Worm (Caenorhabditis elegans): Measurements from ENCODE around the gene F37C4.4.
A peak's percentile ranks its signal among the peaks of the same experiment; 100 is the strongest.

The F37C4.4 gene

ce11 chrIV:3821554-3821953 lies 45.6 kb upstream of the F37C4.4 start:
- TF ChIP-seq D1046.2 (GFP tag; IDR thresholded peaks at IDR 0.05) (no peak), spr-1 (tag; optimal IDR thresholded peaks at IDR 0.05) (no peak), nhr-28 (tag; optimal IDR thresholded peaks at IDR 0.05) (peak; percentile 13), egl-43 (GFP tag; IDR thresholded peaks at IDR 0.05) (no peak)

DNA sequence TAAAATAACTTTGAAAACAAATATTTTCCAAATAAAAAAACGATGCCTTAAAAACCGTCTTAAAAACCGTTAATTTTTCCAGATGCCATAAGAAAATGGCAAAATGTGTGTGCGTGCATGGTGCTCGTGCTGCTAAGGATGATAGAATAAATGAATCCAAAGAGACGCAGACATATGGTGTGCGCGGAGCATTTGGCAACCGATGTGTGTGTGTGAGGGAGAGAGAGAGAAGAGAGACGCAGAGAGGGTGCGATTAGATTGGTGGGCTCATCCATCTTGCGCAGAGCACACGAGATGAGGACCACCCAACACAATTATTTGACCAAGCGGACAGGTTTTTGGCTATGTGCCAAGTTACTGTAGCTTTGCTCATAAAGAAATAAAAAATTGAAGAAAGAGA lies 42.4 kb upstream of the F37C4.4 start:
- TF ChIP-seq set-16 (GFP tag; IDR thresholded peaks at IDR 0.05) (no peak), ceh-62 (tag; optimal IDR thresholded peaks at IDR 0.05) (no peak), fos-1 (tag; optimal IDR thresholded peaks at IDR 0.05) (no peak), unc-39 (tag; optimal IDR thresholded peaks at IDR 0.05) (no peak), ceh-82 (tag; optimal IDR thresholded peaks at IDR 0.05) (no peak), vab-7 (GFP tag; IDR thresholded peaks at IDR 0.05) (no peak), ztf-11 (tag; optimal IDR thresholded peaks at IDR 0.05) (no peak), skn-1 (tag; optimal IDR thresholded peaks at IDR 0.05) (no peak), arid-1 (GFP tag; conservative IDR thresholded peaks at IDR 0.05) (no peak), Y75B8A.6 (GFP tag; IDR thresholded peaks at IDR 0.05) (no peak), ZK546.5 (tag; optimal IDR thresholded peaks at IDR 0.05) (no peak), ceh-20 (GFP tag; IDR thresholded peaks at IDR 0.05) (no peak), nhr-237 (tag; optimal IDR thresholded peaks at IDR 0.05) (no peak), madf-9 (GFP tag; conservative IDR thresholded peaks at IDR 0.05) (no peak), zfp-2 (tag; optimal IDR thresholded peaks at IDR 0.05) (no peak), pqm-1 (tag; optimal IDR thresholded peaks at IDR 0.05) (no peak), mxl-2 (GFP tag; conservative IDR thresholded peaks at IDR 0.05) (no peak), hlh-30 (tag; optimal IDR thresholded peaks at IDR 0.05; ENCODE audit: insufficient read depth) (peak; percentile 60), Y105C5A.15 (GFP tag; IDR thresholded peaks at IDR 0.05) (no peak), nhr-77 (tag; optimal IDR thresholded peaks at IDR 0.05) (no peak), unc-62 (GFP tag; optimal IDR thresholded peaks at IDR 0.05 in 1 of 2) (peak in 1 of 2 experiments; percentile 87), unc-62 (tag; optimal IDR thresholded peaks at IDR 0.05) (no peak), gei-8 (GFP tag; optimal IDR thresholded peaks at IDR 0.05) (no peak), nhr-28 (tag; optimal IDR thresholded peaks at IDR 0.05) (no peak), daf-19 (GFP tag; conservative IDR thresholded peaks at IDR 0.05) (no peak), F10B5.3 (tag; optimal IDR thresholded peaks at IDR 0.05) (no peak), zfp-3 (GFP tag; conservative IDR thresholded peaks at IDR 0.05) (no peak), lim-7 (GFP tag; IDR thresholded peaks at IDR 0.05) (no peak), lsy-2 (tag; optimal IDR thresholded peaks at IDR 0.05) (peak in 1 of 2 experiments; percentile 31), lin-15B (tag; optimal IDR thresholded peaks at IDR 0.05) (no peak), F49E8.2 (tag; optimal IDR thresholded peaks at IDR 0.05; ENCODE audit: borderline replicate concordance) (no peak), php-3 (GFP tag; IDR thresholded peaks at IDR 0.05) (no peak), zag-1 (tag; optimal IDR thresholded peaks at IDR 0.05) (no peak), snpc-1.2 (GFP tag; IDR thresholded peaks at IDR 0.05) (no peak), fkh-10 (GFP tag; optimal IDR thresholded peaks at IDR 0.05) (peak; percentile 53), daf-16 (GFP tag; optimal IDR thresholded peaks at IDR 0.05) (no peak), daf-16 (tag; optimal IDR thresholded peaks at IDR 0.05) (no peak), nhr-76 (tag; optimal IDR thresholded peaks at IDR 0.05) (no peak), mdl-1 (tag; optimal IDR thresholded peaks at IDR 0.05) (peak; percentile 8 to 49), hmg-1.1 (GFP tag; IDR thresholded peaks at IDR 0.05) (no peak), Y48G9A.11 (GFP tag; IDR thresholded peaks at IDR 0.05) (no peak), sdz-12 (GFP tag; optimal IDR thresholded peaks at IDR 0.05) (no peak), jun-1 (tag; optimal IDR thresholded peaks at IDR 0.05) (no peak), rbr-2 (tag; optimal IDR thresholded peaks at IDR 0.05) (peak; percentile 22), zip-2 (tag; optimal IDR thresholded peaks at IDR 0.05) (no peak), saeg-2 (GFP tag; IDR thresholded peaks at IDR 0.05) (no peak), aha-1 (tag) (peak; percentile 74), madf-5 (GFP tag; IDR thresholded peaks at IDR 0.05) (no peak), egl-27 (tag; optimal IDR thresholded peaks at IDR 0.05) (no peak), R02D3.7 (tag; optimal IDR thresholded peaks at IDR 0.05) (no peak)

Measured in whole organism, L4 larva.